Fruit fly (Drosophila melanogaster) whole organism, embryonic: ENCODE measurements around the gene CG1801.

Experiments
- Asciz ChIP-seq: fragments of 200-800 bp; sonication (Bioruptor generic); optimal IDR thresholded peaks from 2 replicates; lab custom pipeline; 2017; ENCODE audit warnings: missing biosample characterization, mild to moderate bottlenecking, missing genetic modification characterization, missing genetic modification reagents
- Awh ChIP-seq: fragments of 200-800 bp; sonication (Bioruptor generic); IDR thresholded peaks from 2 replicates; pipeline ENCODE4, ENCODE4 v1.3.6; 2022; ENCODE audit warnings: missing biosample characterization, missing genetic modification characterization
- BEAF-32 ChIP-seq: fragments of 200-800 bp; sonication (Bioruptor generic); optimal IDR thresholded peaks from 3 replicates; lab custom pipeline; 2017; ENCODE audit warnings: missing biosample characterization, missing genetic modification characterization, mild to moderate bottlenecking, moderate library complexity, missing genetic modification reagents
- CG13775 ChIP-seq: fragments of 200-800 bp; sonication (Bioruptor generic); optimal IDR thresholded peaks from 3 replicates; lab custom pipeline; 2017; ENCODE audit warnings: missing biosample characterization, mild to moderate bottlenecking, missing genetic modification characterization
- CG14014 ChIP-seq: fragments of 200-800 bp; sonication (Bioruptor generic); IDR thresholded peaks from 2 replicates; pipeline ENCODE4 v1.3.6; 2022; ENCODE audit warnings: missing biosample characterization, missing genetic modification characterization
- CG17359 ChIP-seq: fragments of 200-800 bp; sonication (Bioruptor generic); optimal IDR thresholded peaks from 3 replicates; lab custom pipeline; 2018; ENCODE audit warnings: missing biosample characterization, mild to moderate bottlenecking, missing genetic modification characterization, moderate library complexity
- CG1792 ChIP-seq: fragments of 200-800 bp; sonication (Bioruptor generic); optimal IDR thresholded peaks from 2 replicates; lab custom pipeline; 2016; ENCODE audit warnings: missing biosample characterization, missing genetic modification characterization
- CG18599 ChIP-seq: fragments of 200-800 bp; sonication (Bioruptor generic); optimal IDR thresholded peaks from 3 replicates; lab custom pipeline; 2017; ENCODE audit warnings: missing biosample characterization, missing genetic modification characterization, mild to moderate bottlenecking, moderate library complexity, missing genetic modification reagents
- CG2875 ChIP-seq: fragments of 200-800 bp; sonication (Bioruptor generic); optimal IDR thresholded peaks from 2 replicates; lab custom pipeline; 2017; ENCODE audit warnings: missing biosample characterization, mild to moderate bottlenecking, missing genetic modification characterization, missing genetic modification reagents
- CG31224 ChIP-seq: fragments of 200-800 bp; sonication (Bioruptor generic); IDR thresholded peaks from 2 replicates; pipeline ENCODE4 v1.3.6; 2022; ENCODE audit warnings: missing biosample characterization, missing genetic modification characterization
- CG31388 ChIP-seq: fragments of 200-800 bp; sonication (Bioruptor generic); optimal IDR thresholded peaks from 2 replicates; lab custom pipeline; 2016; ENCODE audit warnings: missing biosample characterization, missing genetic modification characterization
- CG4328 ChIP-seq: fragments of 200-800 bp; sonication (Bioruptor generic); optimal IDR thresholded peaks from 3 replicates; lab custom pipeline; 2017; ENCODE audit warnings: missing biosample characterization, missing genetic modification reagents, missing genetic modification characterization
- CG4617 ChIP-seq: fragments of 200-800 bp; sonication (Bioruptor generic); optimal IDR thresholded peaks from 3 replicates; lab custom pipeline; 2016; ENCODE audit warnings: missing biosample characterization, missing genetic modification characterization, borderline replicate concordance
- CG7357 ChIP-seq: fragments of 200-800 bp; sonication (Bioruptor generic); IDR thresholded peaks from 3 replicates; pipeline ENCODE4 v1.3.6; 2022; ENCODE audit warnings: missing biosample characterization, missing genetic modification characterization
- CG8388 ChIP-seq: fragments of 200-800 bp; sonication (Bioruptor generic); optimal IDR thresholded peaks from 2 replicates; lab custom pipeline; 2019; ENCODE audit warnings: missing biosample characterization, mild to moderate bottlenecking, missing genetic modification characterization, moderate library complexity
- CG8765 ChIP-seq: fragments of 200-800 bp; sonication (Bioruptor generic); IDR thresholded peaks from 2 replicates; pipeline ENCODE4 v1.3.6; 2022; ENCODE audit warnings: missing biosample characterization, missing genetic modification characterization
- CG9215 ChIP-seq: fragments of 200-800 bp; sonication (Bioruptor generic); IDR thresholded peaks from 2 replicates; pipeline ENCODE4 v1.3.6; 2022; ENCODE audit warnings: missing biosample characterization, missing genetic modification characterization
- CG9876 ChIP-seq: fragments of 200-800 bp; sonication (Bioruptor generic); optimal IDR thresholded peaks from 2 replicates; lab custom pipeline; 2016; ENCODE audit warnings: missing biosample characterization, missing genetic modification characterization
- Dip2 ChIP-seq: fragments of 200-800 bp; sonication (Bioruptor generic); IDR thresholded peaks from 2 replicates; pipeline ENCODE4 v1.3.6; 2022; ENCODE audit warnings: missing biosample characterization, missing genetic modification characterization
- Drgx ChIP-seq: fragments of 200-800 bp; sonication (Bioruptor generic); IDR thresholded peaks from 2 replicates; pipeline ENCODE4 v1.3.6; 2022; ENCODE audit warnings: missing biosample characterization, missing genetic modification characterization
- E2f1 ChIP-seq: fragments of 200-800 bp; sonication (Bioruptor generic); IDR thresholded peaks from 2 replicates; pipeline ENCODE4 v1.3.6; 2022; ENCODE audit warnings: missing biosample characterization, missing genetic modification characterization
- Lhr ChIP-seq: fragments of 200-800 bp; sonication (Bioruptor generic); optimal IDR thresholded peaks from 3 replicates; lab custom pipeline; 2017; ENCODE audit warnings: mild to moderate bottlenecking, missing biosample characterization, missing genetic modification reagents, missing genetic modification characterization
- Oaz ChIP-seq: fragments of 200-800 bp; sonication (Bioruptor generic); IDR thresholded peaks from 2 replicates; pipeline ENCODE4 v1.3.6; 2022; ENCODE audit warnings: missing biosample characterization, missing genetic modification characterization
- Spps ChIP-seq: fragments of 200-800 bp; sonication (Bioruptor generic); optimal IDR thresholded peaks from 2 replicates; lab custom pipeline; 2018; ENCODE audit warnings: missing biosample characterization, mild to moderate bottlenecking, missing genetic modification characterization
- da ChIP-seq: fragments of 200-800 bp; sonication (Bioruptor generic); optimal IDR thresholded peaks from 2 replicates; lab custom pipeline; 2016; ENCODE audit warnings: missing biosample characterization, missing genetic modification characterization
- dysf ChIP-seq: fragments of 200-800 bp; sonication (Bioruptor generic); IDR thresholded peaks from 3 replicates; pipeline ENCODE4 v1.3.6; 2022; ENCODE audit warnings: missing biosample characterization, missing genetic modification characterization
- emc ChIP-seq: fragments of 200-800 bp; sonication (Bioruptor generic); optimal IDR thresholded peaks from 2 replicates; lab custom pipeline; 2016; ENCODE audit warnings: missing biosample characterization, missing genetic modification characterization
- eve ChIP-seq, 2 experiments: fragments of >200 bp; optimal IDR thresholded peaks; 2 replicates each; lab custom pipeline; 2017; ENCODE audit warnings: missing biosample characterization in 2 of 2, missing genetic modification characterization in 2 of 2
- exex ChIP-seq: fragments of 200-800 bp; sonication (Bioruptor generic); optimal IDR thresholded peaks from 4 replicates; lab custom pipeline; 2018; ENCODE audit warnings: missing biosample characterization, mild to moderate bottlenecking, missing genetic modification characterization, moderate library complexity
- fd96Cb ChIP-seq: fragments of 200-800 bp; sonication (Bioruptor generic); optimal IDR thresholded peaks from 2 replicates; lab custom pipeline; 2018; ENCODE audit warnings: missing biosample characterization, mild to moderate bottlenecking, missing genetic modification characterization, moderate library complexity
- grau ChIP-seq: fragments of 200-800 bp; optimal IDR thresholded peaks from 3 replicates; lab custom pipeline; 2019; ENCODE audit warnings: missing biosample characterization, mild to moderate bottlenecking, missing genetic modification characterization, moderate library complexity
- grn ChIP-seq: fragments of 200-800 bp; sonication (Bioruptor generic); optimal IDR thresholded peaks from 3 replicates; lab custom pipeline; 2017; ENCODE audit warnings: missing biosample characterization, missing genetic modification characterization
- gt ChIP-seq: fragments of 200-800 bp; sonication (Bioruptor generic); IDR thresholded peaks from 2 replicates; pipeline ENCODE4 v1.3.6; 2022; ENCODE audit warnings: missing biosample characterization, missing genetic modification characterization
- kah ChIP-seq: fragments of 200-800 bp; sonication (Bioruptor generic); optimal IDR thresholded peaks from 2 replicates; lab custom pipeline; 2018; ENCODE audit warnings: missing biosample characterization, mild to moderate bottlenecking, missing genetic modification characterization
- ken ChIP-seq: fragments of 200-800 bp; sonication (Bioruptor generic); IDR thresholded peaks from 3 replicates; pipeline ENCODE4 v1.3.6; 2022; ENCODE audit warnings: missing biosample characterization, missing genetic modification characterization
- lab ChIP-seq: fragments of 200-800 bp; sonication (Bioruptor generic); optimal IDR thresholded peaks from 3 replicates; lab custom pipeline; 2017; ENCODE audit warnings: missing biosample characterization, missing genetic modification characterization, mild to moderate bottlenecking, moderate library complexity, missing genetic modification reagents
- lbe ChIP-seq: fragments of 200-800 bp; sonication (Bioruptor generic); optimal IDR thresholded peaks from 2 replicates; lab custom pipeline; 2016; ENCODE audit warnings: missing biosample characterization, mild to moderate bottlenecking, missing genetic modification characterization
- mirr ChIP-seq: fragments of 200-800 bp; sonication (Bioruptor generic); optimal IDR thresholded peaks from 3 replicates; lab custom pipeline; 2018; ENCODE audit warnings: missing biosample characterization, mild to moderate bottlenecking, missing genetic modification characterization
- odd ChIP-seq: fragments of 200-800 bp; sonication (Bioruptor generic); optimal IDR thresholded peaks from 2 replicates; lab custom pipeline; 2017; ENCODE audit warnings: missing biosample characterization, mild to moderate bottlenecking, missing genetic modification characterization
- peb ChIP-seq: fragments of 200-800 bp; sonication (Bioruptor generic); IDR thresholded peaks from 2 replicates; pipeline ENCODE4 v1.3.6; 2022; ENCODE audit warnings: missing biosample characterization, missing genetic modification characterization
- pfk ChIP-seq: fragments of 200-800 bp; sonication (Bioruptor generic); optimal IDR thresholded peaks from 2 replicates; lab custom pipeline; 2018; ENCODE audit warnings: missing biosample characterization, mild to moderate bottlenecking, missing genetic modification characterization, moderate library complexity
- row ChIP-seq: fragments of 200-800 bp; sonication (Bioruptor generic); IDR thresholded peaks from 3 replicates; pipeline ENCODE4 v1.3.6; 2022; ENCODE audit warnings: missing biosample characterization, missing genetic modification characterization
- salm ChIP-seq: fragments of 200-800 bp; sonication (Bioruptor generic); optimal IDR thresholded peaks from 2 replicates; lab custom pipeline; 2018; ENCODE audit warnings: missing biosample characterization, mild to moderate bottlenecking, missing genetic modification characterization
- sens-2 ChIP-seq: fragments of 200-800 bp; sonication (Bioruptor generic); IDR thresholded peaks from 2 replicates; pipeline ENCODE4 v1.3.6; 2022; ENCODE audit warnings: missing biosample characterization, missing genetic modification characterization
- seq ChIP-seq: fragments of 200-800 bp; sonication (Bioruptor generic); IDR thresholded peaks from 2 replicates; pipeline ENCODE4 v1.3.6; 2022; ENCODE audit warnings: missing biosample characterization, missing genetic modification characterization
- slbo ChIP-seq: fragments of 200-800 bp; sonication (Bioruptor generic); IDR thresholded peaks from 2 replicates; pipeline ENCODE4 v1.3.6; 2022; ENCODE audit warnings: missing biosample characterization, missing genetic modification characterization
- tll ChIP-seq, 2 experiments: fragments of 200-800 bp in 1 of 2; fragments of >200 bp in 1 of 2; sonication (Bioruptor generic) in 1 of 2; optimal IDR thresholded peaks; 2 replicates each; lab custom pipeline; 2017 to 2019; ENCODE audit warnings: missing biosample characterization in 2 of 2, missing genetic modification characterization in 2 of 2, mild to moderate bottlenecking in 1 of 2, moderate library complexity in 1 of 2
- vfl ChIP-seq: fragments of 200-800 bp; sonication (Bioruptor generic); optimal IDR thresholded peaks from 2 replicates; lab custom pipeline; 2016; ENCODE audit warnings: missing biosample characterization, missing genetic modification characterization
- vnd ChIP-seq: fragments of 200-800 bp; sonication (Bioruptor generic); IDR thresholded peaks from 3 replicates; pipeline ENCODE4 v1.3.6; 2022; ENCODE audit warnings: missing biosample characterization, missing genetic modification characterization; ENCODE audit not compliant: partially characterized antibody
- vvl ChIP-seq: fragments of 200-800 bp; sonication (Bioruptor generic); IDR thresholded peaks from 2 replicates; pipeline ENCODE4 v1.3.6; 2022; ENCODE audit warnings: missing biosample characterization, missing genetic modification characterization

The CG1801 gene

dm6 chrX:21349800-21350309 lies 32.5 kb upstream of the CG1801 start, which contains the start of the genes peng and sol (continued):
- TF ChIP-seq eve (GFP tag; optimal IDR thresholded peaks at IDR 0.05; lab: Kevin White, UChicago): no peak
- TF ChIP-seq seq: peak; percentile 53
- no peak for TF ChIP-seq Awh (GFP tag; lab: Robert Waterston, UW)
- TF ChIP-seq Dip2 (GFP tag; lab: Robert Waterston, UW): no peak
- 0 out of 3 replicates have a peak, but pooled peaks have one; percentile 38 for TF ChIP-seq ken
- no peak; the same call in 1 of the 2 replicates for TF ChIP-seq CG8765 (GFP tag; lab: Robert Waterston, UW)
- TF ChIP-seq CG17359 (tag; lab: Kevin White, UChicago): peak; percentile 60
- 0 out of 2 replicates have a peak, but pooled peaks have one; percentile 4 for TF ChIP-seq sens-2 (GFP tag; lab: Robert Waterston, UW)
- no peak for TF ChIP-seq peb
- peak; percentile 80 for TF ChIP-seq Lhr (GFP tag; lab: Kevin White, UChicago)
- no peak for TF ChIP-seq CG2875
- TF ChIP-seq Drgx (GFP tag; lab: Robert Waterston, UW): peak; percentile 35; the same call in 1 of the 2 replicates
- TF ChIP-seq row: peak; percentile 87
- TF ChIP-seq CG4328 (GFP tag; lab: Kevin White, UChicago): peak; percentile 47
- TF ChIP-seq CG4617 (GFP tag; lab: Kevin White, UChicago): peak; percentile 48
- TF ChIP-seq vfl: peak; percentile 36
- peak; percentile 31 for TF ChIP-seq lbe (GFP tag; lab: Kevin White, UChicago)
- TF ChIP-seq CG13775 (GFP tag; lab: Kevin White, UChicago): peak; percentile 76
- peak; percentile 14 for TF ChIP-seq CG1792 (GFP tag; lab: Kevin White, UChicago)
- TF ChIP-seq fd96Cb (tag; lab: Kevin White, UChicago): peak; percentile 63
- TF ChIP-seq vvl: peak; percentile 73
- no peak for TF ChIP-seq Spps
- TF ChIP-seq salm (tag; lab: Kevin White, UChicago): no peak
- TF ChIP-seq grn (GFP tag; lab: Kevin White, UChicago): no peak
- TF ChIP-seq slbo (GFP tag; lab: Robert Waterston, UW): peak; percentile 76
- TF ChIP-seq vnd: no peak
- peak; percentile 57 for TF ChIP-seq CG9215
- TF ChIP-seq gt: no peak; the same call in 1 of the 2 replicates
- peak; percentile 97 for TF ChIP-seq grau (tag; lab: Kevin White, UChicago)
- peak; percentile 49; the same call in 1 of the 2 replicates for TF ChIP-seq E2f1 (GFP tag; lab: Robert Waterston, UW)
- TF ChIP-seq tll (GFP tag; optimal IDR thresholded peaks at IDR 0.05; lab: Kevin White, UChicago): no peak
- no peak for TF ChIP-seq exex (tag; lab: Kevin White, UChicago)
- no peak for TF ChIP-seq emc (GFP tag; lab: Kevin White, UChicago)
- TF ChIP-seq CG31224 (GFP tag; lab: Robert Waterston, UW): no peak; the same call in 1 of the 2 replicates
- TF ChIP-seq Oaz: peak; percentile 54
- no peak for TF ChIP-seq kah (GFP tag; lab: Kevin White, UChicago)
- peak; percentile 25 for TF ChIP-seq mirr (GFP tag; lab: Kevin White, UChicago)
- TF ChIP-seq CG18599 (GFP tag; lab: Kevin White, UChicago): peak; percentile 71
- peak; percentile 52; the same call in 1 of the 2 replicates for TF ChIP-seq CG14014 (GFP tag; lab: Robert Waterston, UW)
- no peak for TF ChIP-seq lab (GFP tag; lab: Kevin White, UChicago)
- TF ChIP-seq CG9876 (GFP tag; lab: Kevin White, UChicago): peak; percentile 45
- peak; percentile 61 for TF ChIP-seq CG8388 (GFP tag; lab: Kevin White, UChicago)
- TF ChIP-seq BEAF-32 (GFP tag; lab: Kevin White, UChicago): peak; percentile 44
- TF ChIP-seq Asciz (GFP tag; lab: Kevin White, UChicago): no peak
- TF ChIP-seq CG7357 (GFP tag; lab: Robert Waterston, UW): peak; percentile 43; the same call in 1 of the 3 replicates
- peak; percentile 12 for TF ChIP-seq da (GFP tag; lab: Kevin White, UChicago)
- peak; percentile 24 for TF ChIP-seq odd
- peak; percentile 17 for TF ChIP-seq CG31388 (GFP tag; lab: Kevin White, UChicago)
- peak; percentile 56; the same call in 2 of the 3 replicates for TF ChIP-seq dysf (GFP tag; lab: Robert Waterston, UW)
- no peak for TF ChIP-seq pfk
